Fruit fly (Drosophila melanogaster): ENCODE data around the gene CG17375.

CG17375 gene

DNA sequence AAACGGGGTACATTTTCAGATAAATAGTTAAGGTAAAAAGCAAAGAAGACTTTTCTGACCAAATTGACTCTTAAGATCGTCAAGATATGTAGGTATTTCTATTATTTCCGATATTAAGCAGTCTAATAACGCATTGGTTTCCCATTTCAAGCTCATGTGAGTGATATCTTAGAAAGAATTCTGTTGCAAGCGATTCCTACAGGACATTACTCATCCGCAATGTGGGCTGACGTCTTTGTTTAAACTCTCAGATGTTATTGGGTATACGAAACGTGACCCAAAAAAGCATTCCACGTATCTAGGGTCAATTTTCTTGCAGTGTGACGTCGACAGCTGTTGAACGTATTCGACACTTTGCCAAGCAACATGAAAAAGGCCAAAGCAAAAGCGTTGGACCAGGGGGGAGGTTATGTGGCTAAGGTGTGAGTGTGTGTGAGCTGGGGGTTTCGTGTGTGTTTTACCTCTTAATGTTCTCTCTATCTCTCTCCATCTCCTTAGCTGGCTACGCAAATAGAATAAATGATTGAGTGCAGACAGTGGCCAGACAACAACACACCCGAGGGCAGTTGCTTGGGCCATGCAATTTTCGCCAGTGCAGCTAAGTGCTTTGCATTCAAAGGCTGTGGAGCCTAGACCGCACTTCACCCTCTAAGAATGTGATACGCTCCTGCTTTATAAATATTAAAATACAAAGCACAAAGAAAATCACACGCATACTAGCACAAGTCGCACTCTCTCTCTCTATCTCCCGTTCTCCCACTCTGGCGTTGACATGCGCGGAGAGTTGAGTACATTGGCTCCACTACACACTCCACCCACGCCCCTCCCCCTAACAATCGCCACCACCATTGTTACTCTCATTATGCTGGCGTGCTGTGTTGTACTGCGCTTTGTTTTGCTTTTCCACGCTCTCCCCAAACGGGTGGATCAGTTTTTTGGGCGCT, 18.3 kb downstream of the CG17375 start (continued):
- TF ChIP-seq CG2712 (tag; optimal IDR thresholded peaks at IDR 0.05), result peak; percentile 95
- peak; percentile 90 for TF ChIP-seq danr (GFP tag; IDR thresholded peaks at IDR 0.05)
- peak in 2 of 3 experiments; percentile 31 to 96 for TF ChIP-seq lola (GFP tag; optimal IDR thresholded peaks at IDR 0.05)
- peak; percentile 88 for TF ChIP-seq Asciz (GFP tag; optimal IDR thresholded peaks at IDR 0.05)
- peak; percentile 6; the same call in 1 of the 2 replicates for TF ChIP-seq CG42726 (GFP tag; IDR thresholded peaks at IDR 0.05; ENCODE audit: partially characterized antibody)
- peak; percentile 45; the same call in 1 of the 3 replicates for TF ChIP-seq CG6791 (GFP tag; IDR thresholded peaks at IDR 0.05; ENCODE audit: partially characterized antibody)
- peak; percentile 97 for TF ChIP-seq eyg (GFP tag; optimal IDR thresholded peaks at IDR 0.05)
- TF ChIP-seq sens-2 (GFP tag; IDR thresholded peaks at IDR 0.05), result peak; percentile 26
- peak; percentile 91 for TF ChIP-seq CG3163 (GFP tag; optimal IDR thresholded peaks at IDR 0.05)
- TF ChIP-seq az2 (GFP tag; optimal IDR thresholded peaks at IDR 0.05), result peak; percentile 96
- TF ChIP-seq CG14710 (tag; optimal IDR thresholded peaks at IDR 0.05), result peak; percentile 96
- TF ChIP-seq bbx (GFP tag; IDR thresholded peaks at IDR 0.05; ENCODE audit: partially characterized antibody), result no peak
- no peak for TF ChIP-seq vnd (GFP tag; IDR thresholded peaks at IDR 0.05; ENCODE audit: partially characterized antibody)
- peak; percentile 66 for TF ChIP-seq CG4707 (GFP tag; optimal IDR thresholded peaks at IDR 0.05)
- TF ChIP-seq E2f1 (GFP tag; IDR thresholded peaks at IDR 0.05), result peak; percentile 89
- no peak for TF ChIP-seq stwl (tag; optimal IDR thresholded peaks at IDR 0.05)
- peak; percentile 93 for TF ChIP-seq Hmx (GFP tag; optimal IDR thresholded peaks at IDR 0.05)
- peak; percentile 86 for TF ChIP-seq CG2202 (tag; optimal IDR thresholded peaks at IDR 0.05)
- peak; percentile 94 for TF ChIP-seq CG8089 (GFP tag; optimal IDR thresholded peaks at IDR 0.05)
- TF ChIP-seq Pdp1 (GFP tag; optimal IDR thresholded peaks at IDR 0.05), result peak; percentile 90 to 97
- TF ChIP-seq Adf1 (GFP tag; IDR thresholded peaks at IDR 0.05), result peak; percentile 77
- peak; percentile 89 for TF ChIP-seq CG7357 (GFP tag; IDR thresholded peaks at IDR 0.05)
- TF ChIP-seq CG12104 (GFP tag; optimal IDR thresholded peaks at IDR 0.05), result peak; percentile 98
- peak; percentile 42; the same call in 2 of the 3 replicates for TF ChIP-seq otp (GFP tag; IDR thresholded peaks at IDR 0.05)
- TF ChIP-seq Xrp1 (GFP tag; IDR thresholded peaks at IDR 0.05), result peak; percentile 82
- peak; percentile 91 for TF ChIP-seq caup (GFP tag; optimal IDR thresholded peaks at IDR 0.05; ENCODE audit: severe bottlenecking)
- TF ChIP-seq lbe (GFP tag; optimal IDR thresholded peaks at IDR 0.05), result peak; percentile 82
- TF ChIP-seq CG12942 (GFP tag; optimal IDR thresholded peaks at IDR 0.05), result peak; percentile 93
- TF ChIP-seq CG31224 (GFP tag; IDR thresholded peaks at IDR 0.05), result peak; percentile 84
- TF ChIP-seq CG8924 (tag; optimal IDR thresholded peaks at IDR 0.05), result peak; percentile 97
- peak; percentile 97 for TF ChIP-seq Hr3 (GFP tag; optimal IDR thresholded peaks at IDR 0.05)
- TF ChIP-seq CG4424 (GFP tag; optimal IDR thresholded peaks at IDR 0.05), result peak; percentile 95
- peak in 1 of 2 experiments; percentile 100 for TF ChIP-seq eve (GFP tag; optimal IDR thresholded peaks at IDR 0.05)
- TF ChIP-seq slou (GFP tag; optimal IDR thresholded peaks at IDR 0.05), result peak; percentile 93
- peak; percentile 19 for TF ChIP-seq Dp (GFP tag; optimal IDR thresholded peaks at IDR 0.05)
- peak; percentile 81 for TF ChIP-seq CG11093 (GFP tag; IDR thresholded peaks at IDR 0.05)
- peak; percentile 95 for TF ChIP-seq CG6854 (GFP tag; optimal IDR thresholded peaks at IDR 0.05)
- peak; percentile 97 for TF ChIP-seq jumu (GFP tag; optimal IDR thresholded peaks at IDR 0.05)
- peak; percentile 50 for TF ChIP-seq Gsc (GFP tag; IDR thresholded peaks at IDR 0.05)
- TF ChIP-seq tio (GFP tag; optimal IDR thresholded peaks at IDR 0.05), result peak; percentile 98
- peak; percentile 97 for TF ChIP-seq CG18619 (GFP tag; optimal IDR thresholded peaks at IDR 0.05)
- TF ChIP-seq sd (tag; optimal IDR thresholded peaks at IDR 0.05), result peak; percentile 78
- TF ChIP-seq knrl (GFP tag; IDR thresholded peaks at IDR 0.05; ENCODE audit: partially characterized antibody), result peak; percentile 64; the same call in 2 of the 3 replicates
- peak; percentile 80 for TF ChIP-seq CG10366 (GFP tag; IDR thresholded peaks at IDR 0.05)
- peak; percentile 86 for TF ChIP-seq ERR (GFP tag; optimal IDR thresholded peaks at IDR 0.05)
- 0 out of 2 replicates have a peak, but pooled peaks have one; percentile 14 for TF ChIP-seq CkIIα-i1 (GFP tag; IDR thresholded peaks at IDR 0.05)
- TF ChIP-seq CG17186 (GFP tag; optimal IDR thresholded peaks at IDR 0.05), result peak; percentile 71
